Comparison of ENCODE assay signal across 7 worm cellular contexts in the genomic region with DNA sequence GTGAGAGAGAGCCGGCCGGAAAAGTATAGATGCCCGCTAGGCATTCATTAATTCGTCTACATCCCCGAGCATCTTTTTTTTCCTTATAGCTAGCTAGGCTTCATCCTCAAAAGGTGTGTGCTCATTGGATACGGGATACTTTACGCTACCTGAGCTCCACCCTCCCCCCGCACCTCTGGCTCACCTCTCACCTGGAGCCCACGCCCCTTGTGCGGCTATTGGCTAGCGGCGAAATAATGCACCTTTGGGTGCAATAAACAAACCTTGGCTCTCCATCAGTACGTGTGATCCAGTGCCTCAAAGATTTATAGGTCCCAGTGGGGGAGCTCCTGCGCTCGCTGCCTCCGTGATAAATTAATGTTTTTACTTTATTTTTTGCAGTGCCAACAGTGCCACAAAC.
TF ChIP-seq lines count a peak whose summit lies in the region.

No protein-coding gene starts in this region.

TF ChIP-seq in whole organism, L2 larva, 48 proteins besides CTCF, POLR2A, EP300 and RAD21:
- TF ChIP-seq R02D3.7 (tag; optimal IDR thresholded peaks at IDR 0.05; lab: Kevin White, UChicago) (no peak), mab-5 (tag; optimal IDR thresholded peaks at IDR 0.05; lab: Kevin White, UChicago) (peak; percentile 62)

TF ChIP-seq in whole organism, L3 larva, 47 proteins besides CTCF, POLR2A, EP300 and RAD21:
- TF ChIP-seq lin-39 (tag; optimal IDR thresholded peaks at IDR 0.05; lab: Kevin White, UChicago) (peak; percentile 21), ZK546.5 (tag; optimal IDR thresholded peaks at IDR 0.05; lab: Kevin White, UChicago) (no peak), nfya-1 (tag; optimal IDR thresholded peaks at IDR 0.05; lab: Kevin White, UChicago; ENCODE audit: insufficient read depth) (peak; percentile 65), ceh-9 (tag; optimal IDR thresholded peaks at IDR 0.05; lab: Kevin White, UChicago) (no peak)

TF ChIP-seq in whole organism, L4 larva, 104 proteins besides CTCF, POLR2A, EP300 and RAD21:
- TF ChIP-seq zfp-2 (tag; optimal IDR thresholded peaks at IDR 0.05; lab: Kevin White, UChicago): no peak
- TF ChIP-seq set-16 (GFP tag; IDR thresholded peaks at IDR 0.05; lab: Robert Waterston, UW): peak; percentile 25; the same call in 1 of the 2 replicates

TF ChIP-seq in whole organism, early embryonic, 17 proteins besides CTCF, POLR2A, EP300 and RAD21:
- TF ChIP-seq pes-1 (GFP tag; IDR thresholded peaks at IDR 0.05; lab: Robert Waterston, UW): 0 out of 2 replicates have a peak, but pooled peaks have one; percentile 18
- TF ChIP-seq hnd-1 (tag; optimal IDR thresholded peaks at IDR 0.05; lab: Kevin White, UChicago): no peak
- no peak for TF ChIP-seq flt-1 (GFP tag; IDR thresholded peaks at IDR 0.05; lab: Robert Waterston, UW)
- no peak for TF ChIP-seq F13C5.2 (tag; optimal IDR thresholded peaks at IDR 0.05; lab: Kevin White, UChicago)
- TF ChIP-seq hmg-4 (GFP tag; optimal IDR thresholded peaks at IDR 0.05; lab: Kevin White, UChicago): peak; percentile 15
- no peak for TF ChIP-seq ceh-13 (GFP tag; optimal IDR thresholded peaks at IDR 0.05; lab: Kevin White, UChicago)

TF ChIP-seq in whole organism, late embryonic, 69 proteins besides CTCF, POLR2A, EP300 and RAD21:
- peak; percentile 14 for TF ChIP-seq unc-42 (tag; optimal IDR thresholded peaks at IDR 0.05; lab: Kevin White, UChicago)
- TF ChIP-seq ahr-1 (tag; optimal IDR thresholded peaks at IDR 0.05; lab: Kevin White, UChicago): no peak
- TF ChIP-seq hlh-13 (GFP tag; optimal IDR thresholded peaks at IDR 0.05; lab: Kevin White, UChicago): no peak
- TF ChIP-seq nhr-232 (tag; optimal IDR thresholded peaks at IDR 0.05; lab: Kevin White, UChicago): no peak
- TF ChIP-seq F13H6.1 (tag; optimal IDR thresholded peaks at IDR 0.05; lab: Kevin White, UChicago): no peak
- TF ChIP-seq nfya-1 (tag; optimal IDR thresholded peaks at IDR 0.05; lab: Kevin White, UChicago): peak; percentile 78
- no peak for TF ChIP-seq zip-5 (tag; optimal IDR thresholded peaks at IDR 0.05; lab: Kevin White, UChicago)
- no peak for TF ChIP-seq ets-4 (tag; optimal IDR thresholded peaks at IDR 0.05; lab: Kevin White, UChicago)
- no peak for TF ChIP-seq ceh-14 (tag; optimal IDR thresholded peaks at IDR 0.05; lab: Kevin White, UChicago)
- TF ChIP-seq mec-3 (tag; optimal IDR thresholded peaks at IDR 0.05; lab: Kevin White, UChicago; ENCODE audit: borderline replicate concordance): no peak
- TF ChIP-seq elt-4 (tag; optimal IDR thresholded peaks at IDR 0.05; lab: Kevin White, UChicago): no peak
- no peak for TF ChIP-seq pros-1 (tag; optimal IDR thresholded peaks at IDR 0.05; lab: Kevin White, UChicago)
- no peak for TF ChIP-seq rnt-1 (tag; optimal IDR thresholded peaks at IDR 0.05; lab: Kevin White, UChicago)
- TF ChIP-seq ceh-31 (tag; optimal IDR thresholded peaks at IDR 0.05; lab: Kevin White, UChicago): no peak
- TF ChIP-seq pag-3 (tag; optimal IDR thresholded peaks at IDR 0.05; lab: Kevin White, UChicago; ENCODE audit: borderline replicate concordance): no peak
- no peak for TF ChIP-seq unc-3 (GFP tag; conservative IDR thresholded peaks at IDR 0.05; lab: Robert Waterston, UW)
- TF ChIP-seq unc-3 (tag; optimal IDR thresholded peaks at IDR 0.05; lab: Kevin White, UChicago): no peak
TF ChIP-seq in whole organism, late embryonic: peak in this region for 2.

TF ChIP-seq in whole organism, mixed stage, embryonic, 35 proteins besides CTCF, POLR2A, EP300 and RAD21:
- peak; percentile 17 for TF ChIP-seq unc-120 (tag; optimal IDR thresholded peaks at IDR 0.05; lab: Kevin White, UChicago; ENCODE audit: poor library complexity, severe bottlenecking)
- TF ChIP-seq lsy-2 (tag; optimal IDR thresholded peaks at IDR 0.05; lab: Kevin White, UChicago): peak; percentile 45
- no peak for TF ChIP-seq lin-13 (tag; optimal IDR thresholded peaks at IDR 0.05; lab: Kevin White, UChicago)
- TF ChIP-seq tbx-8 (GFP tag; optimal IDR thresholded peaks at IDR 0.05; lab: Kevin White, UChicago): no peak

TF ChIP-seq in whole organism, young adult, 124 proteins besides CTCF, POLR2A, EP300 and RAD21:
- TF ChIP-seq zfh-2 (GFP tag; conservative IDR thresholded peaks at IDR 0.05; lab: Robert Waterston, UW): 0 out of 2 replicates have a peak, but pooled peaks have one; percentile 22
- TF ChIP-seq B0035.1 (tag; optimal IDR thresholded peaks at IDR 0.05; lab: Kevin White, UChicago): no peak
- no peak for TF ChIP-seq lin-40 (tag; optimal IDR thresholded peaks at IDR 0.05; lab: Kevin White, UChicago)
